Worm (Caenorhabditis elegans) whole organism, young adult: ENCODE measurements around the gene ZK742.3.

Experiments
- F52B5.7 ChIP-seq: sonication (generic microtip); optimal IDR thresholded peaks from 2 replicates; lab custom pipeline; 2016; ENCODE audit warnings: mild to moderate bottlenecking, missing genetic modification characterization, missing compliant biosample characterization
- bed-1 ChIP-seq: fragments of 200-800 bp; sonication (Bioruptor generic); IDR thresholded peaks from 2 replicates; pipeline ENCODE4 v1.3.6; 2022; ENCODE audit warnings: missing genetic modification reagents, missing genetic modification characterization, missing compliant biosample characterization
- hrde-1 ChIP-seq: sonication (generic microtip); optimal IDR thresholded peaks from 2 replicates; lab custom pipeline; 2016; ENCODE audit warnings: missing genetic modification characterization, mild to moderate bottlenecking, missing compliant biosample characterization, moderate library complexity, missing genotype, missing genetic modification reagents, borderline replicate concordance

- TF ChIP-seq bed-1 (GFP tag; lab: Robert Waterston, UW) (no peak), hrde-1 (no peak), F52B5.7 (tag; lab: Kevin White, UChicago) (no peak)
These were observed 27.2 kb upstream of the ZK742.3 start, which contains the start of gene txt-5 for ce11 chrV:7836911-7837310.
